Fruit fly (Drosophila melanogaster) whole organism, prepupa: Measurements from ENCODE around the gene CG13449.
A peak's percentile ranks its signal among the peaks of the same experiment; 100 is the strongest.

Source experiments
- Blimp-1 ChIP-seq: fragments of 200-800 bp; sonication (Bioruptor generic); optimal IDR thresholded peaks from 3 replicates; lab custom pipeline; 2017; ENCODE audit warnings: missing biosample characterization, missing genetic modification characterization, mild to moderate bottlenecking, moderate library complexity, missing genetic modification reagents
- CG10631 ChIP-seq: fragments of 200-800 bp; sonication (Bioruptor generic); optimal IDR thresholded peaks from 2 replicates; lab custom pipeline; 2016; ENCODE audit warnings: missing biosample characterization, missing genetic modification characterization
- CG10669 ChIP-seq: fragments of 200-800 bp; sonication (Bioruptor generic); optimal IDR thresholded peaks from 3 replicates; lab custom pipeline; 2018; ENCODE audit warnings: missing biosample characterization, mild to moderate bottlenecking, missing genetic modification characterization, moderate library complexity
- CG11294 ChIP-seq: fragments of 200-800 bp; sonication (Bioruptor generic); IDR thresholded peaks from 2 replicates; pipeline ENCODE4 v1.3.6; 2022; ENCODE audit warnings: missing biosample characterization, missing genetic modification characterization
- CG11762 ChIP-seq: fragments of 200-800 bp; sonication (Bioruptor generic); optimal IDR thresholded peaks from 3 replicates; lab custom pipeline; 2016; ENCODE audit warnings: missing biosample characterization, missing genetic modification characterization; ENCODE audit not compliant: insufficient read depth
- CG11902 ChIP-seq: fragments of 200-800 bp; sonication (Bioruptor generic); optimal IDR thresholded peaks from 3 replicates; lab custom pipeline; 2016; ENCODE audit warnings: missing biosample characterization, missing genetic modification characterization
- CG15336 ChIP-seq: fragments of 200-800 bp; sonication (Bioruptor generic); IDR thresholded peaks from 2 replicates; pipeline ENCODE4 v1.3.6; 2022; ENCODE audit warnings: missing biosample characterization, missing genetic modification characterization
- CG1621 ChIP-seq: fragments of 200-800 bp; sonication (Bioruptor generic); optimal IDR thresholded peaks from 3 replicates; lab custom pipeline; 2018; ENCODE audit warnings: missing biosample characterization, mild to moderate bottlenecking, missing genetic modification characterization
- CG16779 ChIP-seq: fragments of 200-800 bp; sonication (Bioruptor generic); optimal IDR thresholded peaks from 3 replicates; lab custom pipeline; 2017; ENCODE audit warnings: missing biosample characterization, mild to moderate bottlenecking, missing genetic modification characterization
- CG3032 ChIP-seq: fragments of 200-800 bp; optimal IDR thresholded peaks from 2 replicates; lab custom pipeline; 2019; ENCODE audit warnings: missing biosample characterization, mild to moderate bottlenecking, missing genetic modification characterization, moderate library complexity
- CG31627 ChIP-seq: fragments of 200-800 bp; sonication (Bioruptor generic); optimal IDR thresholded peaks from 3 replicates; lab custom pipeline; 2016; ENCODE audit warnings: missing biosample characterization, missing genetic modification characterization
- CG32006 ChIP-seq: fragments of 200-800 bp; sonication (Bioruptor generic); optimal IDR thresholded peaks from 3 replicates; lab custom pipeline; 2017; ENCODE audit warnings: missing biosample characterization, mild to moderate bottlenecking, missing genetic modification characterization
- CG34406 ChIP-seq: fragments of 200-800 bp; sonication (Bioruptor generic); optimal IDR thresholded peaks from 3 replicates; lab custom pipeline; 2016; ENCODE audit warnings: missing biosample characterization, missing genetic modification characterization
- CG3919 ChIP-seq: fragments of 200-800 bp; sonication (Bioruptor generic); optimal IDR thresholded peaks from 3 replicates; lab custom pipeline; 2016; ENCODE audit warnings: missing biosample characterization, missing genetic modification characterization
- CG4318 ChIP-seq: fragments of 200-800 bp; sonication (Bioruptor generic); optimal IDR thresholded peaks from 3 replicates; lab custom pipeline; 2017; ENCODE audit warnings: missing biosample characterization, mild to moderate bottlenecking, missing genetic modification characterization
- CG6163 ChIP-seq: fragments of 200-800 bp; sonication (Bioruptor generic); IDR thresholded peaks from 3 replicates; pipeline ENCODE4 v1.3.6; 2022; ENCODE audit warnings: missing biosample characterization, missing genetic modification characterization
- CG6276 ChIP-seq: fragments of 200-800 bp; sonication (Bioruptor generic); optimal IDR thresholded peaks from 2 replicates; lab custom pipeline; 2017; ENCODE audit warnings: missing biosample characterization, mild to moderate bottlenecking, missing genetic modification characterization
- CG6792 ChIP-seq: fragments of 200-800 bp; sonication (Bioruptor generic); optimal IDR thresholded peaks from 3 replicates; lab custom pipeline; 2016; ENCODE audit warnings: missing biosample characterization, missing genetic modification characterization
- CG6854 ChIP-seq: fragments of 200-800 bp; sonication (Bioruptor generic); optimal IDR thresholded peaks from 2 replicates; lab custom pipeline; 2017; ENCODE audit warnings: missing biosample characterization, mild to moderate bottlenecking, missing genetic modification characterization
- CG8319 ChIP-seq: fragments of 200-800 bp; sonication (Bioruptor generic); optimal IDR thresholded peaks from 3 replicates; lab custom pipeline; 2016; ENCODE audit warnings: missing biosample characterization, missing genetic modification characterization
- CG8632 ChIP-seq: fragments of 200-800 bp; sonication (Bioruptor generic); optimal IDR thresholded peaks from 3 replicates; lab custom pipeline; 2016; ENCODE audit warnings: missing biosample characterization, missing genetic modification characterization
- Eip75B ChIP-seq: fragments of 200-800 bp; sonication (Bioruptor generic); optimal IDR thresholded peaks from 3 replicates; lab custom pipeline; 2016; ENCODE audit warnings: missing biosample characterization, missing genetic modification characterization
- Eip78C ChIP-seq: fragments of 200-800 bp; sonication (Bioruptor generic); peaks from one replicate; lab custom pipeline; 2016; ENCODE audit warnings: missing biosample characterization, missing genetic modification characterization
- Eip93F ChIP-seq: fragments of 200-800 bp; sonication (Bioruptor generic); optimal IDR thresholded peaks from 2 replicates; lab custom pipeline; 2016; ENCODE audit warnings: missing biosample characterization, mild to moderate bottlenecking, missing genetic modification characterization
- Ets96B ChIP-seq: fragments of 200-800 bp; optimal IDR thresholded peaks from 2 replicates; lab custom pipeline; 2019; ENCODE audit warnings: missing biosample characterization, mild to moderate bottlenecking, missing genetic modification characterization, moderate library complexity
- Gug ChIP-seq: fragments of 200-800 bp; sonication (Bioruptor generic); IDR thresholded peaks from 2 replicates; pipeline ENCODE4 v1.3.6; 2022; ENCODE audit warnings: missing biosample characterization, missing genetic modification characterization
- Hr38 ChIP-seq: sonication (Bioruptor generic); optimal IDR thresholded peaks from 2 replicates; lab custom pipeline; 2016; ENCODE audit warnings: missing biosample characterization, missing genetic modification characterization
- Hr39 ChIP-seq: fragments of 200-800 bp; sonication (Bioruptor generic); optimal IDR thresholded peaks from 2 replicates; lab custom pipeline; 2016; ENCODE audit warnings: missing biosample characterization, missing genetic modification characterization
- Hr4 ChIP-seq: fragments of 200-800 bp; sonication (Bioruptor generic); optimal IDR thresholded peaks from 3 replicates; lab custom pipeline; 2016; ENCODE audit warnings: missing biosample characterization, missing genetic modification characterization
- Lpt ChIP-seq: fragments of 200-800 bp; sonication (Bioruptor generic); optimal IDR thresholded peaks from 3 replicates; lab custom pipeline; 2016; ENCODE audit warnings: missing biosample characterization, missing genetic modification characterization
- OdsH ChIP-seq: fragments of 200-800 bp; sonication (Bioruptor generic); optimal IDR thresholded peaks from 3 replicates; lab custom pipeline; 2016; ENCODE audit warnings: missing biosample characterization, missing genetic modification characterization
- Smox ChIP-seq: fragments of 200-800 bp; sonication (Bioruptor generic); optimal IDR thresholded peaks from 3 replicates; lab custom pipeline; 2016; ENCODE audit warnings: missing biosample characterization, missing genetic modification characterization
- Sox102F ChIP-seq: fragments of 200-800 bp; sonication (Bioruptor generic); optimal IDR thresholded peaks from 2 replicates; lab custom pipeline; 2016; ENCODE audit warnings: missing biosample characterization, mild to moderate bottlenecking, missing genetic modification characterization
- Sox15 ChIP-seq: fragments of 200-800 bp; sonication (Bioruptor generic); optimal IDR thresholded peaks from 3 replicates; lab custom pipeline; 2016; ENCODE audit warnings: missing biosample characterization, missing genetic modification characterization
- acj6 ChIP-seq: fragments of 200-800 bp; sonication (Bioruptor generic); optimal IDR thresholded peaks from 3 replicates; lab custom pipeline; 2016; ENCODE audit warnings: missing biosample characterization, missing genetic modification characterization
- dac ChIP-seq: fragments of 200-800 bp; sonication (Bioruptor generic); optimal IDR thresholded peaks from 2 replicates; lab custom pipeline; 2017; ENCODE audit warnings: missing biosample characterization, mild to moderate bottlenecking, missing genetic modification characterization
- eg ChIP-seq: fragments of 200-800 bp; sonication (Bioruptor generic); IDR thresholded peaks from 3 replicates; pipeline ENCODE4 v1.3.6; 2022; ENCODE audit warnings: missing biosample characterization, missing genetic modification characterization
- esn ChIP-seq: fragments of 200-800 bp; sonication (Bioruptor generic); optimal IDR thresholded peaks from 2 replicates; lab custom pipeline; 2016; ENCODE audit warnings: missing biosample characterization, mild to moderate bottlenecking, missing genetic modification characterization, moderate library complexity
- fd59A ChIP-seq: fragments of 200-800 bp; sonication (Bioruptor generic); optimal IDR thresholded peaks from 2 replicates; lab custom pipeline; 2017; ENCODE audit warnings: missing biosample characterization, mild to moderate bottlenecking, missing genetic modification characterization, missing genetic modification reagents
- fd85E ChIP-seq: fragments of 200-800 bp; sonication (Bioruptor generic); optimal IDR thresholded peaks from 3 replicates; lab custom pipeline; 2016; ENCODE audit warnings: missing biosample characterization, missing genetic modification characterization
- fkh ChIP-seq: fragments of 200-800 bp; sonication (Bioruptor generic); optimal IDR thresholded peaks from 3 replicates; lab custom pipeline; 2017; ENCODE audit warnings: missing biosample characterization, mild to moderate bottlenecking, missing genetic modification characterization, moderate library complexity
- lz ChIP-seq: fragments of 200-800 bp; sonication (Bioruptor generic); optimal IDR thresholded peaks from 3 replicates; lab custom pipeline; 2016; ENCODE audit warnings: missing biosample characterization, missing genetic modification characterization
- pdm3 ChIP-seq: fragments of 200-800 bp; sonication (Bioruptor generic); optimal IDR thresholded peaks from 3 replicates; lab custom pipeline; 2016; ENCODE audit warnings: missing biosample characterization, missing genetic modification characterization
- spab ChIP-seq: fragments of 200-800 bp; sonication (Bioruptor generic); optimal IDR thresholded peaks from 2 replicates; lab custom pipeline; 2017; ENCODE audit warnings: missing biosample characterization, mild to moderate bottlenecking, missing genetic modification characterization, missing genetic modification reagents
- ss ChIP-seq, 2 experiments: fragments of 200-800 bp; sonication (Bioruptor generic); optimal IDR thresholded peaks; 2 replicates in 1 of 2; 3 replicates in 1 of 2; lab custom pipeline; 2017 to 2018; ENCODE audit warnings: mild to moderate bottlenecking in 2 of 2, missing biosample characterization in 2 of 2, missing genetic modification characterization in 2 of 2, moderate library complexity in 1 of 2
- vri ChIP-seq: fragments of 200-800 bp; sonication (Bioruptor generic); optimal IDR thresholded peaks from 3 replicates; lab custom pipeline; 2016; ENCODE audit warnings: missing biosample characterization, mild to moderate bottlenecking, missing genetic modification characterization

The CG13449 gene

DNA sequence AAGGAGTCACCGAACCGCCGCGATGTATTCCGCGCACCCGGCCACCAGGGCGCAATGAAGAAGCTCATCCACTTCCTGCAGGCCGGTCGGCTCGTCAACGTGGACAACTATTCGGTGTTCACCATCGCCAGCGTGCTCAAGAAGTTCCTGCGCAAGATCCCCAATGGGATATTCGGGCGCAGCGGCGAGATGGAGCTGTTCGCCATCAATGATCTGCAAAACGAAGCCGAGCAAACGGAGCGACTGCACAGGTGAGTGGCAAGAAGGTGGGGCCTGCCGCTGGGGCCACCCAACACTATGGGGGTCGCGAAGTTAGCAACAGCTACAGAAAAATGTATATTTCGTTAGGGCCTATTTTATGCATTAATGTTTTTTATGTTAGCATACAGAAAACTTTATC lies 22.9 kb downstream of the CG13449 start:
- TF ChIP-seq CG11902 (GFP tag; lab: Kevin White, UChicago), result no peak
- no peak for TF ChIP-seq fd59A (GFP tag; lab: Kevin White, UChicago)
- no peak for TF ChIP-seq fkh (GFP tag; lab: Kevin White, UChicago)
- no peak for TF ChIP-seq CG31627 (GFP tag; lab: Kevin White, UChicago)
- peak; percentile 32; the same call in 1 of the 3 replicates for TF ChIP-seq eg (GFP tag; lab: Robert Waterston, UW)
- peak; percentile 3 for TF ChIP-seq Hr4
- no peak for TF ChIP-seq CG10631 (GFP tag; lab: Kevin White, UChicago)
- no peak for TF ChIP-seq CG10669 (GFP tag; lab: Kevin White, UChicago)
- TF ChIP-seq dac (GFP tag; lab: Kevin White, UChicago), result no peak
- peak; percentile 25; the same call in 1 of the 3 replicates for TF ChIP-seq CG6163
- TF ChIP-seq CG8632 (GFP tag; lab: Kevin White, UChicago), result no peak
- no peak for TF ChIP-seq Smox (GFP tag; lab: Kevin White, UChicago)
- TF ChIP-seq OdsH (GFP tag; lab: Kevin White, UChicago), result peak; percentile 21
- TF ChIP-seq CG32006 (GFP tag; lab: Kevin White, UChicago), result peak; percentile 32
- TF ChIP-seq lz (GFP tag; lab: Kevin White, UChicago), result no peak
- no peak for TF ChIP-seq CG3919 (GFP tag; lab: Kevin White, UChicago)
- no peak for TF ChIP-seq fd85E (GFP tag; lab: Kevin White, UChicago)
- TF ChIP-seq Blimp-1, result no peak
- no peak for TF ChIP-seq Sox102F (GFP tag; lab: Kevin White, UChicago)
- TF ChIP-seq CG8319, result no peak
- TF ChIP-seq Hr38, result no peak
- TF ChIP-seq, all 60 proteins: peak for 5

- TF ChIP-seq fkh (GFP tag; lab: Kevin White, UChicago) (no peak), CG1621 (peak; percentile 8), esn (peak; percentile 19), Eip75B (GFP tag; lab: Kevin White, UChicago) (no peak), Hr39 (GFP tag; lab: Kevin White, UChicago) (no peak), lz (GFP tag; lab: Kevin White, UChicago) (peak; percentile 15), CG16779 (tag; lab: Kevin White, UChicago) (peak; percentile 54), dac (GFP tag; lab: Kevin White, UChicago) (no peak), Hr38 (no peak), Gug (GFP tag; lab: Robert Waterston, UW) (peak; percentile 46), CG11294 (GFP tag; lab: Robert Waterston, UW) (no peak), fd85E (GFP tag; lab: Kevin White, UChicago) (peak; percentile 17), CG15336 (GFP tag; lab: Robert Waterston, UW) (peak; percentile 63), CG4318 (GFP tag; lab: Kevin White, UChicago) (no peak), Lpt (GFP tag; lab: Kevin White, UChicago) (no peak), CG8319 (no peak), vri (GFP tag; lab: Kevin White, UChicago) (no peak), Blimp-1 (no peak), Hr4 (no peak), Eip93F (no peak), CG31627 (GFP tag; lab: Kevin White, UChicago) (no peak), eg (GFP tag; lab: Robert Waterston, UW) (peak; percentile 55; the same call in 2 of the 3 replicates), CG11902 (GFP tag; lab: Kevin White, UChicago) (no peak), CG6854 (GFP tag; lab: Kevin White, UChicago) (peak; percentile 77), spab (GFP tag; lab: Kevin White, UChicago) (no peak), Sox102F (GFP tag; lab: Kevin White, UChicago) (peak; percentile 22), fd59A (GFP tag; lab: Kevin White, UChicago) (no peak), Smox (GFP tag; lab: Kevin White, UChicago) (no peak), ss (GFP tag; optimal IDR thresholded peaks at IDR 0.05; lab: Kevin White, UChicago) (peak in 1 of 2 experiments; percentile 58), CG3032 (tag; lab: Kevin White, UChicago) (peak; percentile 50), CG6276 (GFP tag; lab: Kevin White, UChicago) (no peak), CG3919 (GFP tag; lab: Kevin White, UChicago) (no peak), Ets96B (tag; lab: Kevin White, UChicago) (peak; percentile 16), CG34406 (GFP tag; lab: Kevin White, UChicago) (no peak), CG11762 (GFP tag; lab: Kevin White, UChicago) (no peak), Eip78C (GFP tag; lab: Kevin White, UChicago) (peak; percentile 67), CG6163 (peak; percentile 78; the same call in 2 of the 3 replicates), CG6792 (GFP tag; lab: Kevin White, UChicago) (no peak), Sox15 (GFP tag; lab: Kevin White, UChicago) (no peak), acj6 (GFP tag; lab: Kevin White, UChicago) (no peak), pdm3 (no peak)
These were observed 24.0 kb downstream of the CG13449 start, which contains the start of gene RhoGAP71E for dm6 chr3L:15588514-15589138. Gene RhoGAP71E (plus strand): TSS chr3L:15588860.
